Fruit fly (Drosophila melanogaster) whole organism, embryonic: ENCODE results near the gene prd1.

Source experiments
- Bgb ChIP-seq: fragments of 200-800 bp; sonication (Bioruptor generic); IDR thresholded peaks from 2 replicates; pipeline ENCODE4 v1.3.6; 2022; ENCODE audit warnings: missing biosample characterization, missing genetic modification characterization; ENCODE audit not compliant: partially characterized antibody
- CG10274 ChIP-seq: fragments of 200-800 bp; sonication (Bioruptor generic); optimal IDR thresholded peaks from 3 replicates; lab custom pipeline; 2017; ENCODE audit warnings: missing biosample characterization, mild to moderate bottlenecking, missing genetic modification characterization
- CG13424 ChIP-seq: fragments of 200-800 bp; sonication (Bioruptor generic); optimal IDR thresholded peaks from 2 replicates; lab custom pipeline; 2019; ENCODE audit warnings: missing biosample characterization, mild to moderate bottlenecking, missing genetic modification characterization, moderate library complexity
- CG1529 ChIP-seq: fragments of 200-800 bp; sonication (Bioruptor generic); optimal IDR thresholded peaks from 3 replicates; lab custom pipeline; 2018; ENCODE audit warnings: missing biosample characterization, missing genetic modification characterization
- CG16813 ChIP-seq: fragments of 200-800 bp; sonication (Bioruptor generic); IDR thresholded peaks from 3 replicates; pipeline ENCODE4 v1.3.6; 2022; ENCODE audit warnings: missing biosample characterization, missing genetic modification characterization; ENCODE audit not compliant: partially characterized antibody
- CG17186 ChIP-seq: fragments of 200-800 bp; sonication (Bioruptor generic); optimal IDR thresholded peaks from 3 replicates; lab custom pipeline; 2017; ENCODE audit warnings: missing biosample characterization, missing genetic modification reagents, missing genetic modification characterization
- CG7963 ChIP-seq: fragments of 200-800 bp; sonication (Bioruptor generic); IDR thresholded peaks from 3 replicates; pipeline ENCODE4 v1.3.6; 2022; ENCODE audit warnings: missing biosample characterization, missing genetic modification characterization; ENCODE audit not compliant: partially characterized antibody
- CG8765 ChIP-seq: fragments of 200-800 bp; sonication (Bioruptor generic); IDR thresholded peaks from 2 replicates; pipeline ENCODE4 v1.3.6; 2022; ENCODE audit warnings: missing biosample characterization, missing genetic modification characterization
- CG8924 ChIP-seq: fragments of 200-800 bp; optimal IDR thresholded peaks from 3 replicates; lab custom pipeline; 2019; ENCODE audit warnings: missing biosample characterization, mild to moderate bottlenecking, missing genetic modification characterization, moderate library complexity
- CG9727 ChIP-seq: fragments of 200-800 bp; sonication (Bioruptor generic); optimal IDR thresholded peaks from 3 replicates; lab custom pipeline; 2017; ENCODE audit warnings: missing biosample characterization, mild to moderate bottlenecking, missing genetic modification characterization
- CG9797 ChIP-seq: fragments of 200-800 bp; sonication (Bioruptor generic); optimal IDR thresholded peaks from 3 replicates; lab custom pipeline; 2018; ENCODE audit warnings: missing biosample characterization, mild to moderate bottlenecking, missing genetic modification characterization
- D ChIP-seq, 2 experiments: fragments of 200-800 bp in 1 of 2; fragments of >200 bp in 1 of 2; sonication (Bioruptor generic) in 1 of 2; optimal IDR thresholded peaks; 2 replicates in 1 of 2; 3 replicates in 1 of 2; lab custom pipeline; 2017; ENCODE audit warnings: mild to moderate bottlenecking in 1 of 2, missing biosample characterization in 1 of 2, missing genetic modification characterization in 1 of 2, missing genetic modification reagents in 1 of 2
- D19A ChIP-seq: fragments of 200-800 bp; optimal IDR thresholded peaks from 3 replicates; lab custom pipeline; 2019; ENCODE audit warnings: missing biosample characterization, mild to moderate bottlenecking, missing genetic modification characterization, moderate library complexity
- Dfd ChIP-seq, 2 experiments: fragments of >200 bp; optimal IDR thresholded peaks; 2 replicates each; lab custom pipeline; 2017; ENCODE audit warnings: missing biosample characterization in 2 of 2, missing genetic modification characterization in 2 of 2
- ERR ChIP-seq: fragments of 200-800 bp; sonication (Bioruptor generic); optimal IDR thresholded peaks from 2 replicates; lab custom pipeline; 2016; ENCODE audit warnings: missing biosample characterization, missing genetic modification characterization
- Eip74EF ChIP-seq, 2 experiments: fragments of 200-800 bp in 1 of 2; fragments of >200 bp in 1 of 2; sonication (Bioruptor generic) in 1 of 2; optimal IDR thresholded peaks; 2 replicates each; lab custom pipeline; 2017 to 2019; ENCODE audit warnings: missing biosample characterization in 2 of 2, missing genetic modification characterization in 2 of 2, mild to moderate bottlenecking in 1 of 2, moderate library complexity in 1 of 2
- HLH4C ChIP-seq: fragments of 200-800 bp; sonication (Bioruptor generic); IDR thresholded peaks from 3 replicates; pipeline ENCODE4 v1.3.6; 2022; ENCODE audit warnings: missing biosample characterization, missing genetic modification characterization; ENCODE audit not compliant: partially characterized antibody
- NC2α ChIP-seq: fragments of 200-800 bp; sonication (Bioruptor generic); optimal IDR thresholded peaks from 2 replicates; lab custom pipeline; 2016; ENCODE audit warnings: missing biosample characterization, missing genetic modification characterization
- NK7.1 ChIP-seq: fragments of 200-800 bp; sonication (Bioruptor generic); optimal IDR thresholded peaks from 3 replicates; lab custom pipeline; 2016; ENCODE audit warnings: missing biosample characterization, missing genetic modification characterization
- PHDP ChIP-seq: fragments of 200-800 bp; sonication (Bioruptor generic); optimal IDR thresholded peaks from 3 replicates; lab custom pipeline; 2018; ENCODE audit warnings: missing biosample characterization, mild to moderate bottlenecking, missing genetic modification characterization, moderate library complexity
- Pdp1 ChIP-seq, 2 experiments: fragments of 200-800 bp; sonication (Bioruptor generic); optimal IDR thresholded peaks; 3 replicates each; lab custom pipeline; 2016; ENCODE audit warnings: missing biosample characterization in 2 of 2, missing genetic modification characterization in 2 of 2, mild to moderate bottlenecking in 1 of 2, moderate library complexity in 1 of 2
- Spps ChIP-seq: fragments of 200-800 bp; sonication (Bioruptor generic); optimal IDR thresholded peaks from 2 replicates; lab custom pipeline; 2018; ENCODE audit warnings: missing biosample characterization, mild to moderate bottlenecking, missing genetic modification characterization
- Sry-β ChIP-seq: fragments of 200-800 bp; sonication (Bioruptor generic); optimal IDR thresholded peaks from 2 replicates; lab custom pipeline; 2018; ENCODE audit warnings: missing biosample characterization, mild to moderate bottlenecking, missing genetic modification characterization, moderate library complexity
- Taf1 ChIP-seq: fragments of 200-800 bp; sonication (Bioruptor generic); IDR thresholded peaks from 2 replicates; pipeline ENCODE4 v1.3.6; 2022; ENCODE audit warnings: missing biosample characterization, missing genetic modification characterization
- ap ChIP-seq: fragments of 200-800 bp; sonication (Bioruptor generic); IDR thresholded peaks from 2 replicates; pipeline ENCODE4 v1.3.6; 2022; ENCODE audit warnings: missing biosample characterization, missing genetic modification characterization
- bsh ChIP-seq, 2 experiments: fragments of 200-800 bp; sonication (Bioruptor generic); optimal IDR thresholded peaks; 2 replicates each; lab custom pipeline; 2017 to 2018; ENCODE audit warnings: mild to moderate bottlenecking in 2 of 2, missing biosample characterization in 2 of 2, missing genetic modification characterization in 2 of 2, moderate library complexity in 1 of 2
- cg ChIP-seq: fragments of 200-800 bp; sonication (Bioruptor generic); optimal IDR thresholded peaks from 3 replicates; lab custom pipeline; 2019; ENCODE audit warnings: missing biosample characterization, mild to moderate bottlenecking, missing genetic modification characterization, moderate library complexity
- danr ChIP-seq: fragments of 200-800 bp; sonication (Bioruptor generic); IDR thresholded peaks from 2 replicates; pipeline ENCODE4 v1.3.6; 2022; ENCODE audit warnings: missing biosample characterization, missing genetic modification characterization
- fd96Cb ChIP-seq: fragments of 200-800 bp; sonication (Bioruptor generic); optimal IDR thresholded peaks from 2 replicates; lab custom pipeline; 2018; ENCODE audit warnings: missing biosample characterization, mild to moderate bottlenecking, missing genetic modification characterization, moderate library complexity
- ftz-f1 ChIP-seq: fragments of 200-800 bp; sonication (Bioruptor generic); optimal IDR thresholded peaks from 2 replicates; lab custom pipeline; 2016; ENCODE audit warnings: missing biosample characterization, missing genetic modification characterization
- gce ChIP-seq: fragments of 200-800 bp; sonication (Bioruptor generic); IDR thresholded peaks from 3 replicates; pipeline ENCODE4 v1.3.6; 2022; ENCODE audit warnings: missing biosample characterization, missing genetic modification characterization
- grn ChIP-seq: fragments of 200-800 bp; sonication (Bioruptor generic); optimal IDR thresholded peaks from 3 replicates; lab custom pipeline; 2017; ENCODE audit warnings: missing biosample characterization, missing genetic modification characterization
- gsb-n ChIP-seq: fragments of 200-800 bp; sonication (Bioruptor generic); optimal IDR thresholded peaks from 3 replicates; lab custom pipeline; 2018; ENCODE audit warnings: missing biosample characterization, mild to moderate bottlenecking, missing genetic modification characterization
- jumu ChIP-seq: fragments of 200-800 bp; sonication (Bioruptor generic); optimal IDR thresholded peaks from 3 replicates; lab custom pipeline; 2016; ENCODE audit warnings: missing biosample characterization, missing genetic modification characterization
- lmd ChIP-seq: fragments of 200-800 bp; sonication (Bioruptor generic); IDR thresholded peaks from 2 replicates; pipeline ENCODE4 v1.3.6; 2022; ENCODE audit warnings: missing biosample characterization, missing genetic modification characterization
- mld ChIP-seq: fragments of 200-800 bp; sonication (Bioruptor generic); IDR thresholded peaks from 3 replicates; pipeline ENCODE4 v1.3.6; 2022; ENCODE audit warnings: missing biosample characterization, missing genetic modification characterization; ENCODE audit not compliant: partially characterized antibody
- oc ChIP-seq: fragments of 200-800 bp; sonication (Bioruptor generic); optimal IDR thresholded peaks from 2 replicates; lab custom pipeline; 2018; ENCODE audit warnings: missing biosample characterization, mild to moderate bottlenecking, missing genetic modification characterization, moderate library complexity
- pnt ChIP-seq: fragments of 200-800 bp; sonication (Bioruptor generic); optimal IDR thresholded peaks from 3 replicates; lab custom pipeline; 2016; ENCODE audit warnings: missing biosample characterization, missing genetic modification characterization
- psq ChIP-seq: fragments of 200-800 bp; sonication (Bioruptor generic); optimal IDR thresholded peaks from 2 replicates; lab custom pipeline; 2017; ENCODE audit warnings: missing biosample characterization, missing genetic modification characterization
- ro ChIP-seq: fragments of 200-800 bp; sonication (Bioruptor generic); IDR thresholded peaks from 2 replicates; pipeline ENCODE4 v1.3.6; 2022; ENCODE audit warnings: missing biosample characterization, missing genetic modification characterization
- row ChIP-seq: fragments of 200-800 bp; sonication (Bioruptor generic); IDR thresholded peaks from 3 replicates; pipeline ENCODE4 v1.3.6; 2022; ENCODE audit warnings: missing biosample characterization, missing genetic modification characterization
- sc ChIP-seq, 3 experiments: fragments of >200 bp in 2 of 3; fragments of 200-800 bp in 1 of 3; sonication (Bioruptor generic) in 1 of 3; optimal IDR thresholded peaks; 2 replicates in 2 of 3; 3 replicates in 1 of 3; lab custom pipeline; 2017; ENCODE audit warnings: mild to moderate bottlenecking in 1 of 3, missing biosample characterization in 1 of 3, missing genetic modification characterization in 1 of 3, missing genetic modification reagents in 1 of 3
- sd ChIP-seq: fragments of 200-800 bp; sonication (Bioruptor generic); optimal IDR thresholded peaks from 3 replicates; lab custom pipeline; 2018; ENCODE audit warnings: missing biosample characterization, mild to moderate bottlenecking, missing genetic modification characterization, moderate library complexity
- sim ChIP-seq: fragments of 200-800 bp; sonication (Bioruptor generic); IDR thresholded peaks from 2 replicates; pipeline ENCODE4 v1.3.6; 2022; ENCODE audit warnings: missing biosample characterization, missing genetic modification characterization
- so ChIP-seq: fragments of 200-800 bp; sonication (Bioruptor generic); IDR thresholded peaks from 3 replicates; pipeline ENCODE4 v1.3.6; 2022; ENCODE audit warnings: missing biosample characterization, missing genetic modification characterization
- sqz ChIP-seq: fragments of 200-800 bp; sonication (Bioruptor generic); optimal IDR thresholded peaks from 3 replicates; lab custom pipeline; 2018; ENCODE audit warnings: missing biosample characterization, mild to moderate bottlenecking, missing genetic modification characterization
- z ChIP-seq: fragments of 200-800 bp; sonication (Bioruptor generic); IDR thresholded peaks from 3 replicates; pipeline ENCODE4 v1.3.6; 2022; ENCODE audit warnings: missing biosample characterization, missing genetic modification characterization

prd1 gene

dm6 chr3R:11749297-11750293, 37.2 kb downstream of the prd1 start, which contains the start of gene CG6923 (continued):
- TF ChIP-seq Taf1 (GFP tag; lab: Robert Waterston, UW), result no peak
- no peak for TF ChIP-seq ERR
- no peak for TF ChIP-seq Spps (tag; lab: Kevin White, UChicago)
- peak; percentile 76 for TF ChIP-seq CG9797 (GFP tag; lab: Kevin White, UChicago)
- no peak for TF ChIP-seq CG9727 (GFP tag; lab: Kevin White, UChicago)
- no peak for TF ChIP-seq sd
- TF ChIP-seq gce (GFP tag; lab: Robert Waterston, UW), result no peak
- no peak for TF ChIP-seq CG8765 (GFP tag; lab: Robert Waterston, UW)
- TF ChIP-seq lmd, result no peak
- no peak for TF ChIP-seq ro
- no peak for TF ChIP-seq bsh (GFP tag; optimal IDR thresholded peaks at IDR 0.05; lab: Kevin White, UChicago)
- TF ChIP-seq cg (GFP tag; lab: Kevin White, UChicago), result no peak
- no peak for TF ChIP-seq D19A (tag; lab: Kevin White, UChicago)
- TF ChIP-seq NK7.1, result no peak
- TF ChIP-seq Sry-β (GFP tag; lab: Kevin White, UChicago), result peak; percentile 31
- TF ChIP-seq CG17186 (GFP tag; lab: Kevin White, UChicago), result peak; percentile 35
- no peak for TF ChIP-seq danr
- TF ChIP-seq D (optimal IDR thresholded peaks at IDR 0.05; lab: Kevin White, UChicago), result no peak
- TF ChIP-seq D (GFP tag; optimal IDR thresholded peaks at IDR 0.05; lab: Kevin White, UChicago), result no peak
- TF ChIP-seq sim (GFP tag; lab: Robert Waterston, UW), result no peak
- no peak for TF ChIP-seq CG8924 (tag; lab: Kevin White, UChicago)
- TF ChIP-seq ftz-f1 (GFP tag; lab: Kevin White, UChicago), result no peak
- no peak for TF ChIP-seq z
- TF ChIP-seq Pdp1 (GFP tag; optimal IDR thresholded peaks at IDR 0.05; lab: Kevin White, UChicago), result no peak
- peak; percentile 84; the same call in 2 of the 3 replicates for TF ChIP-seq mld
- no peak for TF ChIP-seq sc (optimal IDR thresholded peaks at IDR 0.05; lab: Kevin White, UChicago)
- no peak for TF ChIP-seq sc (GFP tag; optimal IDR thresholded peaks at IDR 0.05; lab: Kevin White, UChicago)
- peak; percentile 92 for TF ChIP-seq Bgb (GFP tag; lab: Robert Waterston, UW)
- no peak for TF ChIP-seq Dfd (GFP tag; optimal IDR thresholded peaks at IDR 0.05; lab: Kevin White, UChicago)
- no peak for TF ChIP-seq ap
- no peak for TF ChIP-seq so (GFP tag; lab: Robert Waterston, UW)
- TF ChIP-seq CG13424 (tag; lab: Kevin White, UChicago), result no peak
- no peak for TF ChIP-seq CG10274 (GFP tag; lab: Kevin White, UChicago)
- peak; percentile 70 for TF ChIP-seq row (GFP tag; lab: Robert Waterston, UW)
- TF ChIP-seq gsb-n, result no peak
- TF ChIP-seq Eip74EF (GFP tag; optimal IDR thresholded peaks at IDR 0.05; lab: Kevin White, UChicago), result no peak
- TF ChIP-seq oc, result no peak
- TF ChIP-seq fd96Cb (tag; lab: Kevin White, UChicago), result no peak
- no peak for TF ChIP-seq pnt (GFP tag; lab: Kevin White, UChicago)
- TF ChIP-seq sqz, result no peak
- TF ChIP-seq CG16813 (GFP tag; lab: Robert Waterston, UW), result peak; percentile 86
- no peak for TF ChIP-seq grn
- no peak for TF ChIP-seq jumu
- peak; percentile 87 for TF ChIP-seq CG7963 (GFP tag; lab: Robert Waterston, UW)
- no peak for TF ChIP-seq CG1529 (GFP tag; lab: Kevin White, UChicago)
- TF ChIP-seq PHDP (tag; lab: Kevin White, UChicago), result no peak
- TF ChIP-seq NC2α (GFP tag; lab: Kevin White, UChicago), result no peak
- no peak for TF ChIP-seq psq (GFP tag; lab: Kevin White, UChicago)
- TF ChIP-seq HLH4C (GFP tag; lab: Robert Waterston, UW), result peak; percentile 85
